Worm (Caenorhabditis elegans): ENCODE data around the gene F02C12.2.
"Not testable (repeated sequence)": the region's sequence is repeated elsewhere in the genome, so short reads cannot be mapped to it uniquely, and the experiment has no call there.

F02C12.2 gene

ce11 chrX:13399221-13399620 is at the start of gene F02C12.2:
TSS of gene F02C12.2 (minus strand) at chrX:13399321.
- TF ChIP-seq F33H1.4 (GFP tag; IDR thresholded peaks at IDR 0.05) (no peak), unc-130 (GFP tag; optimal IDR thresholded peaks at IDR 0.05) (no peak), F37B4.10 (GFP tag; IDR thresholded peaks at IDR 0.05) (no peak), dpff-1 (tag; optimal IDR thresholded peaks at IDR 0.05) (no peak), zim-3 (tag; optimal IDR thresholded peaks at IDR 0.05) (no peak), bed-1 (GFP tag; IDR thresholded peaks at IDR 0.05) (no peak), C17E4.6 (GFP tag; IDR thresholded peaks at IDR 0.05) (no peak), let-526 (GFP tag; IDR thresholded peaks at IDR 0.05) (no peak), ceh-27 (GFP tag; optimal IDR thresholded peaks at IDR 0.05) (no peak), B0035.1 (tag; optimal IDR thresholded peaks at IDR 0.05) (no peak), T07F8.4 (tag; optimal IDR thresholded peaks at IDR 0.05) (no peak), fkh-3 (tag; optimal IDR thresholded peaks at IDR 0.05) (no peak), F22D6.2 (tag; optimal IDR thresholded peaks at IDR 0.05) (no peak), F57A8.1 (GFP tag; optimal IDR thresholded peaks at IDR 0.05) (no peak), ztf-28 (GFP tag; IDR thresholded peaks at IDR 0.05) (no peak), madf-6 (GFP tag; IDR thresholded peaks at IDR 0.05) (no peak), lag-1 (GFP tag; IDR thresholded peaks at IDR 0.05) (no peak), lir-1 (GFP tag; conservative IDR thresholded peaks at IDR 0.05) (no peak), ceh-58 (GFP tag; IDR thresholded peaks at IDR 0.05) (no peak), B0261.1 (tag; optimal IDR thresholded peaks at IDR 0.05) (no peak)

ce11 chrX:13448665-13449099 is 49.6 kb upstream of the F02C12.2 start:
- TF ChIP-seq lin-40 (tag; optimal IDR thresholded peaks at IDR 0.05) (peak; percentile 87), nhr-27 (tag; optimal IDR thresholded peaks at IDR 0.05) (peak; percentile 51), ztf-26 (tag; optimal IDR thresholded peaks at IDR 0.05) (peak; percentile 92), ztf-22 (GFP tag; optimal IDR thresholded peaks at IDR 0.05) (peak; percentile 25), tbp1 (GFP tag; optimal IDR thresholded peaks at IDR 0.05) (peak; percentile 93), ekl-4 (GFP tag; IDR thresholded peaks at IDR 0.05) (peak; percentile 67), madf-3 (GFP tag; IDR thresholded peaks at IDR 0.05) (0 out of 2 replicates have a peak, but pooled peaks have one; percentile 56), athp-1 (tag; optimal IDR thresholded peaks at IDR 0.05) (peak; percentile 77), ztf-18 (tag; optimal IDR thresholded peaks at IDR 0.05) (peak; percentile 76), rec-8 (tag; optimal IDR thresholded peaks at IDR 0.05) (peak; percentile 77 to 79), lsl-1 (GFP tag; optimal IDR thresholded peaks at IDR 0.05) (peak; percentile 10), B0035.1 (tag; optimal IDR thresholded peaks at IDR 0.05) (peak; percentile 86), lin-35 (GFP tag; optimal IDR thresholded peaks at IDR 0.05) (peak in 1 of 3 experiments; percentile 67), ama-1 (GFP tag; optimal IDR thresholded peaks at IDR 0.05) (peak; percentile 38 to 46), attf-5 (GFP tag; optimal IDR thresholded peaks at IDR 0.05) (peak; percentile 74), aptf-3 (GFP tag; IDR thresholded peaks at IDR 0.05) (0 out of 2 replicates have a peak, but pooled peaks have one; percentile 30), ets-4 (GFP tag; optimal IDR thresholded peaks at IDR 0.05) (peak; percentile 60), egrh-3 (GFP tag; IDR thresholded peaks at IDR 0.05) (peak; percentile 47; the same call in 1 of the 2 replicates), nhr-179 (tag; optimal IDR thresholded peaks at IDR 0.05) (peak; percentile 71), tbx-9 (tag; optimal IDR thresholded peaks at IDR 0.05; ENCODE audit: borderline replicate concordance) (peak; percentile 15), F57A8.1 (GFP tag; optimal IDR thresholded peaks at IDR 0.05) (peak; percentile 78), lin-54 (GFP tag; optimal IDR thresholded peaks at IDR 0.05) (peak; percentile 52), Y53G8AR.9 (GFP tag; conservative IDR thresholded peaks at IDR 0.05) (peak; percentile 80), gei-17 (GFP tag; optimal IDR thresholded peaks at IDR 0.05) (peak; percentile 79), pbrm-1 (GFP tag; IDR thresholded peaks at IDR 0.05) (peak; percentile 92), somi-1 (GFP tag; optimal IDR thresholded peaks at IDR 0.05) (peak; percentile 84), mxl-1 (tag; optimal IDR thresholded peaks at IDR 0.05) (peak; percentile 89), C06A6.2 (GFP tag; conservative IDR thresholded peaks at IDR 0.05) (0 out of 2 replicates have a peak, but pooled peaks have one; percentile 21), fkh-3 (tag; optimal IDR thresholded peaks at IDR 0.05) (peak; percentile 72), let-607 (tag; optimal IDR thresholded peaks at IDR 0.05) (peak; percentile 51 to 79), ceh-27 (GFP tag; optimal IDR thresholded peaks at IDR 0.05) (peak; percentile 62), lir-1 (GFP tag; conservative IDR thresholded peaks at IDR 0.05) (peak; percentile 48; the same call in 1 of the 2 replicates)
- TF ChIP-seq ama-1 (optimal IDR thresholded peaks at IDR 0.05): not testable (repeated sequence)
